Fruit fly (Drosophila melanogaster): Measurements from ENCODE around the gene CG42526.
A peak's percentile ranks its signal among the peaks of the same experiment; 100 is the strongest.

Gene CG42526

dm6 chr3L:9451522-9452118, 16.4 kb upstream of the CG42526 start, which contains the start of the genes CG3448 and ghi (continued):
- TF ChIP-seq salr (GFP tag; optimal IDR thresholded peaks at IDR 0.05), result no peak
- peak; percentile 94 for TF ChIP-seq fkh (GFP tag; optimal IDR thresholded peaks at IDR 0.05)
- no peak for TF ChIP-seq CG4318 (GFP tag; optimal IDR thresholded peaks at IDR 0.05)
- no peak for TF ChIP-seq CG10631 (GFP tag; optimal IDR thresholded peaks at IDR 0.05)
- TF ChIP-seq CG34406 (GFP tag; optimal IDR thresholded peaks at IDR 0.05), result peak; percentile 19
- TF ChIP-seq achi (GFP tag; optimal IDR thresholded peaks at IDR 0.05), result peak; percentile 60
- no peak for TF ChIP-seq OdsH (GFP tag; optimal IDR thresholded peaks at IDR 0.05)
- TF ChIP-seq CG32006 (GFP tag; optimal IDR thresholded peaks at IDR 0.05), result no peak
- TF ChIP-seq CG9139 (GFP tag; optimal IDR thresholded peaks at IDR 0.05), result no peak
- no peak for TF ChIP-seq CG8319 (GFP tag; optimal IDR thresholded peaks at IDR 0.05)
- TF ChIP-seq Eip75B (GFP tag; optimal IDR thresholded peaks at IDR 0.05), result peak; percentile 72
- TF ChIP-seq CG15336 (GFP tag; IDR thresholded peaks at IDR 0.05), result 0 out of 2 replicates have a peak, but pooled peaks have one; percentile 25
- TF ChIP-seq CG6808 (GFP tag; optimal IDR thresholded peaks at IDR 0.05), result peak; percentile 52
- TF ChIP-seq CG3032 (tag; optimal IDR thresholded peaks at IDR 0.05), result peak; percentile 70
- peak; percentile 9 for TF ChIP-seq CG8632 (GFP tag; optimal IDR thresholded peaks at IDR 0.05)
- TF ChIP-seq CG11294 (GFP tag; IDR thresholded peaks at IDR 0.05), result no peak
- peak; percentile 22 for TF ChIP-seq CG6854 (GFP tag; optimal IDR thresholded peaks at IDR 0.05)
- peak; percentile 32 for TF ChIP-seq vri (GFP tag; optimal IDR thresholded peaks at IDR 0.05)
- peak; percentile 11 for TF ChIP-seq CG1621 (tag; optimal IDR thresholded peaks at IDR 0.05)
- TF ChIP-seq Smox (GFP tag; optimal IDR thresholded peaks at IDR 0.05), result no peak
- peak; percentile 61 for TF ChIP-seq lz (GFP tag; optimal IDR thresholded peaks at IDR 0.05)
- TF ChIP-seq net (GFP tag; optimal IDR thresholded peaks at IDR 0.05), result peak; percentile 47
- peak; percentile 58 for TF ChIP-seq acj6 (GFP tag; optimal IDR thresholded peaks at IDR 0.05)
- TF ChIP-seq CG11902 (GFP tag; optimal IDR thresholded peaks at IDR 0.05), result no peak
- no peak for TF ChIP-seq fd59A (GFP tag; optimal IDR thresholded peaks at IDR 0.05)
- TF ChIP-seq eg (GFP tag; IDR thresholded peaks at IDR 0.05), result peak; percentile 55; the same call in 2 of the 3 replicates
- TF ChIP-seq CG6163 (GFP tag; IDR thresholded peaks at IDR 0.05), result no peak
- peak; percentile 56 for TF ChIP-seq Lpt (GFP tag; optimal IDR thresholded peaks at IDR 0.05)
- TF ChIP-seq Eip93F (GFP tag; optimal IDR thresholded peaks at IDR 0.05), result peak; percentile 64
- peak; percentile 28 for TF ChIP-seq Hr39 (GFP tag; optimal IDR thresholded peaks at IDR 0.05)
- peak; percentile 55 for TF ChIP-seq topi (GFP tag; optimal IDR thresholded peaks at IDR 0.05)
- TF ChIP-seq pdm3 (GFP tag; optimal IDR thresholded peaks at IDR 0.05), result no peak

- TF ChIP-seq esn (GFP tag; optimal IDR thresholded peaks at IDR 0.05), result no peak
- peak; percentile 90 for TF ChIP-seq vri (GFP tag; optimal IDR thresholded peaks at IDR 0.05)
- TF ChIP-seq spab (GFP tag; optimal IDR thresholded peaks at IDR 0.05), result no peak
- no peak for TF ChIP-seq CG16779 (tag; optimal IDR thresholded peaks at IDR 0.05)
- no peak for TF ChIP-seq CG11762 (GFP tag; optimal IDR thresholded peaks at IDR 0.05; ENCODE audit: insufficient read depth)
- TF ChIP-seq CG6276 (GFP tag; optimal IDR thresholded peaks at IDR 0.05), result no peak
- peak; percentile 46 for TF ChIP-seq Gug (GFP tag; IDR thresholded peaks at IDR 0.05)
- no peak for TF ChIP-seq lz (GFP tag; optimal IDR thresholded peaks at IDR 0.05)
- no peak for TF ChIP-seq ss (GFP tag; optimal IDR thresholded peaks at IDR 0.05)
- TF ChIP-seq CG32006 (GFP tag; optimal IDR thresholded peaks at IDR 0.05), result peak; percentile 31
- no peak for TF ChIP-seq Sox102F (GFP tag; optimal IDR thresholded peaks at IDR 0.05)
- 0 out of 2 replicates have a peak, but pooled peaks have one; percentile 9 for TF ChIP-seq CG11294 (GFP tag; IDR thresholded peaks at IDR 0.05)
- no peak for TF ChIP-seq CG6792 (GFP tag; optimal IDR thresholded peaks at IDR 0.05)
- peak; percentile 6 for TF ChIP-seq Lpt (GFP tag; optimal IDR thresholded peaks at IDR 0.05)
- TF ChIP-seq CG3032 (tag; optimal IDR thresholded peaks at IDR 0.05), result no peak
- TF ChIP-seq CG9139 (GFP tag; optimal IDR thresholded peaks at IDR 0.05), result no peak
- TF ChIP-seq OdsH (GFP tag; optimal IDR thresholded peaks at IDR 0.05), result no peak
- TF ChIP-seq CG15336 (GFP tag; IDR thresholded peaks at IDR 0.05), result peak; percentile 39
- TF ChIP-seq net (GFP tag; optimal IDR thresholded peaks at IDR 0.05), result peak; percentile 19
- TF ChIP-seq Hr39 (GFP tag; optimal IDR thresholded peaks at IDR 0.05), result no peak
- TF ChIP-seq Eip78C (GFP tag), result peak; percentile 51
- TF ChIP-seq Hr4 (GFP tag; optimal IDR thresholded peaks at IDR 0.05), result no peak
- no peak for TF ChIP-seq CG11902 (GFP tag; optimal IDR thresholded peaks at IDR 0.05)
- TF ChIP-seq CG3919 (GFP tag; optimal IDR thresholded peaks at IDR 0.05), result no peak
- no peak for TF ChIP-seq CG34406 (GFP tag; optimal IDR thresholded peaks at IDR 0.05)
- no peak for TF ChIP-seq Ets21C (GFP tag; optimal IDR thresholded peaks at IDR 0.05)
- peak; percentile 67 for TF ChIP-seq svp (GFP tag)
- no peak for TF ChIP-seq dsx (GFP tag; optimal IDR thresholded peaks at IDR 0.05; ENCODE audit: poor library complexity, severe bottlenecking)
Observed at dm6 chr3L:9447239-9447777, 12.1 kb upstream of the CG42526 start.

Measured in whole organism, prepupa.